Fruit fly (Drosophila melanogaster) whole organism, adult: ENCODE measurements around the gene Lsm12a.

Source experiments
- CG11617 ChIP-seq: fragments of 200-800 bp; sonication (Bioruptor generic); optimal IDR thresholded peaks from 2 replicates; lab custom pipeline; 2017; ENCODE audit warnings: mild to moderate bottlenecking, missing biosample characterization, missing genetic modification reagents, missing genetic modification characterization
- CG12768 ChIP-seq: fragments of 200-800 bp; sonication (Bioruptor generic); optimal IDR thresholded peaks from 2 replicates; lab custom pipeline; 2017; ENCODE audit warnings: missing biosample characterization, missing genetic modification characterization, mild to moderate bottlenecking, moderate library complexity, missing genetic modification reagents
- CG14711 ChIP-seq: fragments of 200-800 bp; sonication (Bioruptor generic); optimal IDR thresholded peaks from 2 replicates; lab custom pipeline; 2018; ENCODE audit warnings: missing biosample characterization, mild to moderate bottlenecking, missing genetic modification characterization, moderate library complexity
- CG1620 ChIP-seq: fragments of 200-800 bp; sonication (Bioruptor generic); optimal IDR thresholded peaks from 2 replicates; lab custom pipeline; 2016; ENCODE audit warnings: missing biosample characterization, missing genetic modification characterization
- CG33017 ChIP-seq: fragments of 200-800 bp; sonication (Bioruptor generic); optimal IDR thresholded peaks from 2 replicates; lab custom pipeline; 2018; ENCODE audit warnings: missing biosample characterization, mild to moderate bottlenecking, missing genetic modification characterization, moderate library complexity
- CG5204 ChIP-seq: fragments of 200-800 bp; sonication (Bioruptor generic); optimal IDR thresholded peaks from 2 replicates; lab custom pipeline; 2016; ENCODE audit warnings: missing biosample characterization, missing genetic modification characterization
- CG7101 ChIP-seq: fragments of 200-800 bp; sonication (Bioruptor generic); optimal IDR thresholded peaks from 2 replicates; lab custom pipeline; 2018; ENCODE audit warnings: missing biosample characterization, mild to moderate bottlenecking, missing genetic modification characterization, moderate library complexity
- Clk ChIP-seq: fragments of 200-800 bp; sonication (Bioruptor generic); optimal IDR thresholded peaks from 2 replicates; lab custom pipeline; 2017; ENCODE audit warnings: missing biosample characterization, missing genetic modification characterization
- Crg-1 ChIP-seq: fragments of 200-800 bp; sonication (Bioruptor generic); optimal IDR thresholded peaks from 2 replicates; lab custom pipeline; 2016; ENCODE audit warnings: missing biosample characterization, missing genetic modification characterization
- Hr96 ChIP-seq: fragments of 200-800 bp; sonication (Bioruptor generic); optimal IDR thresholded peaks from 2 replicates; lab custom pipeline; 2016; ENCODE audit warnings: missing biosample characterization, missing genetic modification characterization
- Mnt ChIP-seq: fragments of 200-800 bp; sonication (Bioruptor generic); optimal IDR thresholded peaks from 2 replicates; lab custom pipeline; 2016; ENCODE audit warnings: missing biosample characterization, mild to moderate bottlenecking, missing genetic modification characterization
- bab1 ChIP-seq: fragments of 200-800 bp; sonication (Bioruptor generic); optimal IDR thresholded peaks from 3 replicates; lab custom pipeline; 2019; ENCODE audit warnings: missing biosample characterization, mild to moderate bottlenecking, missing genetic modification characterization, moderate library complexity
- cic ChIP-seq: fragments of 200-800 bp; sonication (Bioruptor generic); optimal IDR thresholded peaks from 2 replicates; lab custom pipeline; 2017; ENCODE audit warnings: missing biosample characterization, mild to moderate bottlenecking, missing genetic modification characterization, moderate library complexity
- cnc ChIP-seq, 2 experiments: fragments of >200 bp; optimal IDR thresholded peaks; 2 replicates each; lab custom pipeline; 2017
- kay ChIP-seq: fragments of 200-800 bp; sonication (Bioruptor generic); peaks from one replicate; lab custom pipeline; 2016; ENCODE audit warnings: missing biosample characterization, missing genetic modification characterization, borderline replicate concordance
- ovo ChIP-seq: fragments of 200-800 bp; sonication (Bioruptor generic); optimal IDR thresholded peaks from 2 replicates; lab custom pipeline; 2016; ENCODE audit warnings: missing biosample characterization, missing genetic modification characterization
- pad ChIP-seq: fragments of 200-800 bp; sonication (Bioruptor generic); optimal IDR thresholded peaks from 3 replicates; lab custom pipeline; 2017; ENCODE audit warnings: missing biosample characterization, missing genetic modification characterization, mild to moderate bottlenecking, moderate library complexity, missing genetic modification reagents
- tj ChIP-seq: fragments of 200-800 bp; sonication (Bioruptor generic); optimal IDR thresholded peaks from 3 replicates; lab custom pipeline; 2017; ENCODE audit warnings: missing biosample characterization, mild to moderate bottlenecking, missing genetic modification characterization, moderate library complexity
- toe ChIP-seq: fragments of 200-800 bp; sonication (Bioruptor generic); optimal IDR thresholded peaks from 2 replicates; lab custom pipeline; 2016; ENCODE audit warnings: missing biosample characterization, missing genetic modification characterization

Lsm12a gene

dm6 chrX:12018440-12019101 lies at the start of gene Lsm12a:
TSS of gene Lsm12a (plus strand) at chrX:12018640.
- TF ChIP-seq Mnt (peak; percentile 31), cic (GFP tag; lab: Kevin White, UChicago) (no peak), CG14711 (no peak), pad (GFP tag; lab: Kevin White, UChicago) (no peak), bab1 (GFP tag; lab: Kevin White, UChicago) (peak; percentile 4), CG33017 (no peak), CG7101 (tag; lab: Kevin White, UChicago) (no peak), CG12768 (GFP tag; lab: Kevin White, UChicago) (no peak), CG11617 (GFP tag; lab: Kevin White, UChicago) (no peak), Hr96 (GFP tag; lab: Kevin White, UChicago) (no peak), tj (GFP tag; lab: Kevin White, UChicago) (no peak), cnc (optimal IDR thresholded peaks at IDR 0.05; lab: Kevin White, UChicago) (no peak), CG5204 (GFP tag; lab: Kevin White, UChicago) (no peak), kay (GFP tag; lab: Kevin White, UChicago) (no peak), toe (no peak), Clk (GFP tag; lab: Kevin White, UChicago) (no peak)

- no peak for TF ChIP-seq CG1620 (GFP tag; lab: Kevin White, UChicago)
- TF ChIP-seq toe: no peak
- TF ChIP-seq bab1 (GFP tag; lab: Kevin White, UChicago): no peak
- no peak for TF ChIP-seq kay (GFP tag; lab: Kevin White, UChicago)
Observed at dm6 chrX:11983838-11984237, 34.6 kb upstream of the Lsm12a start.

- TF ChIP-seq tj (GFP tag; lab: Kevin White, UChicago): no peak
- TF ChIP-seq ovo (GFP tag; lab: Kevin White, UChicago): no peak
- TF ChIP-seq CG14711: no peak
- no peak for TF ChIP-seq CG11617 (GFP tag; lab: Kevin White, UChicago)
- TF ChIP-seq toe: no peak
- TF ChIP-seq Clk (GFP tag; lab: Kevin White, UChicago): no peak
- no peak for TF ChIP-seq Hr96 (GFP tag; lab: Kevin White, UChicago)
- TF ChIP-seq cic (GFP tag; lab: Kevin White, UChicago): no peak
- TF ChIP-seq CG1620 (GFP tag; lab: Kevin White, UChicago): no peak
- no peak for TF ChIP-seq bab1 (GFP tag; lab: Kevin White, UChicago)
Observed at dm6 chrX:11984987-11985386, 33.5 kb upstream of the Lsm12a start, which contains the start of gene cac. TSS of gene cac (minus strand) at chrX:11985087.

dm6 chrX:11987664-11988063 lies 30.8 kb upstream of the Lsm12a start, which contains the start of gene gd:
TSS of gene gd (minus strand) at chrX:11987764.
- TF ChIP-seq cnc (optimal IDR thresholded peaks at IDR 0.05; lab: Kevin White, UChicago) (no peak), pad (GFP tag; lab: Kevin White, UChicago) (peak; percentile 85)

dm6 chrX:11988912-11989311 lies 29.5 kb upstream of the Lsm12a start, which contains the start of gene tsg:
TSS of gene tsg (minus strand) at chrX:11988948.
- TF ChIP-seq pad (GFP tag; lab: Kevin White, UChicago): no peak
- TF ChIP-seq bab1 (GFP tag; lab: Kevin White, UChicago): no peak
- no peak for TF ChIP-seq CG7101 (tag; lab: Kevin White, UChicago)
- no peak for TF ChIP-seq kay (GFP tag; lab: Kevin White, UChicago)
- no peak for TF ChIP-seq cnc (optimal IDR thresholded peaks at IDR 0.05; lab: Kevin White, UChicago)
- TF ChIP-seq Crg-1 (GFP tag; lab: Kevin White, UChicago): no peak
- no peak for TF ChIP-seq Clk (GFP tag; lab: Kevin White, UChicago)
- TF ChIP-seq CG12768 (GFP tag; lab: Kevin White, UChicago): no peak
- TF ChIP-seq tj (GFP tag; lab: Kevin White, UChicago): no peak
- TF ChIP-seq CG14711: no peak
- TF ChIP-seq toe: no peak
- TF ChIP-seq Hr96 (GFP tag; lab: Kevin White, UChicago): no peak

dm6 chrX:11992668-11993067 lies 25.8 kb upstream of the Lsm12a start, which contains the start of gene CG18130:
TSS of gene CG18130 (minus strand) at chrX:11992768.
- TF ChIP-seq CG5204 (GFP tag; lab: Kevin White, UChicago) (no peak), Hr96 (GFP tag; lab: Kevin White, UChicago) (no peak), pad (GFP tag; lab: Kevin White, UChicago) (no peak), CG33017 (no peak), ovo (GFP tag; lab: Kevin White, UChicago) (no peak), cic (GFP tag; lab: Kevin White, UChicago) (no peak), CG1620 (GFP tag; lab: Kevin White, UChicago) (no peak), CG7101 (tag; lab: Kevin White, UChicago) (no peak), Mnt (no peak), bab1 (GFP tag; lab: Kevin White, UChicago) (no peak), CG12768 (GFP tag; lab: Kevin White, UChicago) (no peak), CG11617 (GFP tag; lab: Kevin White, UChicago) (no peak), Clk (GFP tag; lab: Kevin White, UChicago) (no peak), tj (GFP tag; lab: Kevin White, UChicago) (no peak), CG14711 (no peak)

- no peak for TF ChIP-seq CG14711
- no peak for TF ChIP-seq bab1 (GFP tag; lab: Kevin White, UChicago)
- no peak for TF ChIP-seq CG12768 (GFP tag; lab: Kevin White, UChicago)
- TF ChIP-seq cic (GFP tag; lab: Kevin White, UChicago): no peak
- no peak for TF ChIP-seq pad (GFP tag; lab: Kevin White, UChicago)
- no peak for TF ChIP-seq CG7101 (tag; lab: Kevin White, UChicago)
- no peak for TF ChIP-seq cnc (optimal IDR thresholded peaks at IDR 0.05; lab: Kevin White, UChicago)
- TF ChIP-seq CG1620 (GFP tag; lab: Kevin White, UChicago): no peak
- no peak for TF ChIP-seq ovo (GFP tag; lab: Kevin White, UChicago)
- TF ChIP-seq tj (GFP tag; lab: Kevin White, UChicago): no peak
- TF ChIP-seq Hr96 (GFP tag; lab: Kevin White, UChicago): no peak
Observed at dm6 chrX:11993279-11993678, 25.2 kb upstream of the Lsm12a start.
